Fruit fly (Drosophila melanogaster) whole organism: ENCODE data around the gene CG11247.

Source experiments
- CG8478 ChIP-seq: fragments of >200 bp; optimal IDR thresholded peaks from 2 replicates; lab custom pipeline; 2018; ENCODE audit warnings: inconsistent platforms
- pan ChIP-seq: fragments of >200 bp; optimal IDR thresholded peaks from 2 replicates; lab custom pipeline; 2017
- psq ChIP-seq: fragments of >200 bp; optimal IDR thresholded peaks from 2 replicates; lab custom pipeline; 2017
- usp ChIP-seq: fragments of >200 bp; optimal IDR thresholded peaks from 2 replicates; lab custom pipeline; 2017; ENCODE audit warnings: missing biosample characterization, missing genetic modification characterization, mixed read lengths

dm6 chr3L:21700945-21701344, 27.7 kb downstream of the CG11247 start:
- TF ChIP-seq CG8478 (lab: Kevin White, UChicago): no peak
- TF ChIP-seq psq (lab: Kevin White, UChicago): no peak
- TF ChIP-seq pan (lab: Kevin White, UChicago): no peak
- TF ChIP-seq usp (GFP tag; lab: Kevin White, UChicago): no peak
